Fruit fly (Drosophila melanogaster) whole organism, adult: ENCODE results near the gene HGTX.

Experiments
- CG11617 ChIP-seq: fragments of 200-800 bp; sonication (Bioruptor generic); optimal IDR thresholded peaks from 2 replicates; lab custom pipeline; 2017; ENCODE audit warnings: mild to moderate bottlenecking, missing biosample characterization, missing genetic modification reagents, missing genetic modification characterization
- CG12768 ChIP-seq: fragments of 200-800 bp; sonication (Bioruptor generic); optimal IDR thresholded peaks from 2 replicates; lab custom pipeline; 2017; ENCODE audit warnings: missing biosample characterization, missing genetic modification characterization, mild to moderate bottlenecking, moderate library complexity, missing genetic modification reagents
- CG14711 ChIP-seq: fragments of 200-800 bp; sonication (Bioruptor generic); optimal IDR thresholded peaks from 2 replicates; lab custom pipeline; 2018; ENCODE audit warnings: missing biosample characterization, mild to moderate bottlenecking, missing genetic modification characterization, moderate library complexity
- CG33017 ChIP-seq: fragments of 200-800 bp; sonication (Bioruptor generic); optimal IDR thresholded peaks from 2 replicates; lab custom pipeline; 2018; ENCODE audit warnings: missing biosample characterization, mild to moderate bottlenecking, missing genetic modification characterization, moderate library complexity
- CG5204 ChIP-seq: fragments of 200-800 bp; sonication (Bioruptor generic); optimal IDR thresholded peaks from 2 replicates; lab custom pipeline; 2016; ENCODE audit warnings: missing biosample characterization, missing genetic modification characterization
- CG7045 ChIP-seq: fragments of 200-800 bp; sonication (Bioruptor generic); optimal IDR thresholded peaks from 2 replicates; lab custom pipeline; 2017; ENCODE audit warnings: missing biosample characterization, mild to moderate bottlenecking, missing genetic modification characterization
- CG7101 ChIP-seq: fragments of 200-800 bp; sonication (Bioruptor generic); optimal IDR thresholded peaks from 2 replicates; lab custom pipeline; 2018; ENCODE audit warnings: missing biosample characterization, mild to moderate bottlenecking, missing genetic modification characterization, moderate library complexity
- Clk ChIP-seq: fragments of 200-800 bp; sonication (Bioruptor generic); optimal IDR thresholded peaks from 2 replicates; lab custom pipeline; 2017; ENCODE audit warnings: missing biosample characterization, missing genetic modification characterization
- Hr96 ChIP-seq: fragments of 200-800 bp; sonication (Bioruptor generic); optimal IDR thresholded peaks from 2 replicates; lab custom pipeline; 2016; ENCODE audit warnings: missing biosample characterization, missing genetic modification characterization
- Mnt ChIP-seq: fragments of 200-800 bp; sonication (Bioruptor generic); optimal IDR thresholded peaks from 2 replicates; lab custom pipeline; 2016; ENCODE audit warnings: missing biosample characterization, mild to moderate bottlenecking, missing genetic modification characterization
- bab1 ChIP-seq: fragments of 200-800 bp; sonication (Bioruptor generic); optimal IDR thresholded peaks from 3 replicates; lab custom pipeline; 2019; ENCODE audit warnings: missing biosample characterization, mild to moderate bottlenecking, missing genetic modification characterization, moderate library complexity
- cic ChIP-seq: fragments of 200-800 bp; sonication (Bioruptor generic); optimal IDR thresholded peaks from 2 replicates; lab custom pipeline; 2017; ENCODE audit warnings: missing biosample characterization, mild to moderate bottlenecking, missing genetic modification characterization, moderate library complexity
- kay ChIP-seq: fragments of 200-800 bp; sonication (Bioruptor generic); peaks from one replicate; lab custom pipeline; 2016; ENCODE audit warnings: missing biosample characterization, missing genetic modification characterization, borderline replicate concordance
- ovo ChIP-seq: fragments of 200-800 bp; sonication (Bioruptor generic); optimal IDR thresholded peaks from 2 replicates; lab custom pipeline; 2016; ENCODE audit warnings: missing biosample characterization, missing genetic modification characterization
- pad ChIP-seq: fragments of 200-800 bp; sonication (Bioruptor generic); optimal IDR thresholded peaks from 3 replicates; lab custom pipeline; 2017; ENCODE audit warnings: missing biosample characterization, missing genetic modification characterization, mild to moderate bottlenecking, moderate library complexity, missing genetic modification reagents
- tj ChIP-seq: fragments of 200-800 bp; sonication (Bioruptor generic); optimal IDR thresholded peaks from 3 replicates; lab custom pipeline; 2017; ENCODE audit warnings: missing biosample characterization, mild to moderate bottlenecking, missing genetic modification characterization, moderate library complexity
- toe ChIP-seq: fragments of 200-800 bp; sonication (Bioruptor generic); optimal IDR thresholded peaks from 2 replicates; lab custom pipeline; 2016; ENCODE audit warnings: missing biosample characterization, missing genetic modification characterization

The HGTX gene

dm6 chr3L:14624425-14625309 lies 25.3 kb upstream of the HGTX start:
- no peak for TF ChIP-seq CG33017
- TF ChIP-seq kay (GFP tag; lab: Kevin White, UChicago) = peak; percentile 67
- peak; percentile 33 for TF ChIP-seq ovo (GFP tag; lab: Kevin White, UChicago)
- no peak for TF ChIP-seq CG5204
- no peak for TF ChIP-seq CG14711 (tag; lab: Kevin White, UChicago)

- TF ChIP-seq CG14711 (tag; lab: Kevin White, UChicago) (peak; percentile 17), CG12768 (GFP tag; lab: Kevin White, UChicago) (no peak), bab1 (GFP tag; lab: Kevin White, UChicago) (peak; percentile 66), Hr96 (GFP tag; lab: Kevin White, UChicago) (no peak)
These were observed 23.1 kb upstream of the HGTX start, which contains the start of gene CG9628 for dm6 chr3L:14622457-14622899. Gene CG9628, plus strand, starts transcription at chr3L:14622796.

DNA sequence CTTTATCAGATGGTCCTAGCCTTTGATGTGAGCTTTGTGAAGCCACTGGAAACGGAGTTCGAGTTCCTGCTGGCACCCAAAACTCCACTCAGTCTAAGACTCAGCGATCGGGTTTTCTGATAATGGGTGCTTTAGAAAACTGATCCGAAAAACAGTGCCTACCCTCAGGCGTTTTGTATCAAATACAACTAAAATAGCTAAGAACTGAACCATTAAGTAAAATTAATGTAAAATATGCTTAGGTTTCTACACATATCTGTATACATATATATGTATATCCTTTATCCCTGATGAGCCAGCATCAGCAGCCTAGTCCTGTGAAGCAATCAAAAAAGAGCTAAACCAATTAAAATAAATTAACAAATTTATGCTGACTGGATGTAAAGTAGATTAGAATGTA lies 22.1 kb upstream of the HGTX start:
- peak; percentile 18 for TF ChIP-seq kay (GFP tag; lab: Kevin White, UChicago)
- no peak for TF ChIP-seq CG7101 (tag; lab: Kevin White, UChicago)

dm6 chr3L:14618942-14619341 lies 19.6 kb upstream of the HGTX start:
- no peak for TF ChIP-seq CG33017
- TF ChIP-seq toe = no peak

DNA sequence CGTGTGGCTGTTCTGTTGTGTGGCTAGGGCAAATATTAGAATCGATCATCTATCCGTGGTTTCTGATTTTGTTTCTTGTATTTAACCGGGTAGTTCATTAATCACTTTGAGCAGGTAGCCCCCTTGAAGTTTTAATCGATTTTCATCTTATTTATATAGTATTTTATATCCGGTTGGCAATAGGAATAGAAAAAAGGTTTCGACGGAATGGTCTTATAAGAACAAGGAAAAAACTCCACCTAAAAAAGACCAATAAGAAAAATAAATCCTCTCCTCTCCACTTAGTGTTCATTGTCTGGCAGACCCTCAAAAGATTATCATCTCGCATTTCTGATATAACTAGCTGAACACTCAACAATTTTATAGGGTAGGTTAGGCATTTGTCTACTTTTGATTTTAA lies 19.1 kb upstream of the HGTX start:
- TF ChIP-seq ovo (GFP tag; lab: Kevin White, UChicago) = no peak
- no peak for TF ChIP-seq CG7045 (GFP tag; lab: Kevin White, UChicago)
- no peak for TF ChIP-seq CG14711 (tag; lab: Kevin White, UChicago)
- TF ChIP-seq kay (GFP tag; lab: Kevin White, UChicago) = no peak
- no peak for TF ChIP-seq CG12768 (GFP tag; lab: Kevin White, UChicago)
- no peak for TF ChIP-seq CG5204
- TF ChIP-seq Mnt (GFP tag; lab: Kevin White, UChicago) = no peak
- TF ChIP-seq bab1 (GFP tag; lab: Kevin White, UChicago) = no peak
- no peak for TF ChIP-seq pad (GFP tag; lab: Kevin White, UChicago)
- TF ChIP-seq CG33017 = no peak
- no peak for TF ChIP-seq tj
- no peak for TF ChIP-seq CG7101 (tag; lab: Kevin White, UChicago)
- no peak for TF ChIP-seq CG11617 (GFP tag; lab: Kevin White, UChicago)

DNA sequence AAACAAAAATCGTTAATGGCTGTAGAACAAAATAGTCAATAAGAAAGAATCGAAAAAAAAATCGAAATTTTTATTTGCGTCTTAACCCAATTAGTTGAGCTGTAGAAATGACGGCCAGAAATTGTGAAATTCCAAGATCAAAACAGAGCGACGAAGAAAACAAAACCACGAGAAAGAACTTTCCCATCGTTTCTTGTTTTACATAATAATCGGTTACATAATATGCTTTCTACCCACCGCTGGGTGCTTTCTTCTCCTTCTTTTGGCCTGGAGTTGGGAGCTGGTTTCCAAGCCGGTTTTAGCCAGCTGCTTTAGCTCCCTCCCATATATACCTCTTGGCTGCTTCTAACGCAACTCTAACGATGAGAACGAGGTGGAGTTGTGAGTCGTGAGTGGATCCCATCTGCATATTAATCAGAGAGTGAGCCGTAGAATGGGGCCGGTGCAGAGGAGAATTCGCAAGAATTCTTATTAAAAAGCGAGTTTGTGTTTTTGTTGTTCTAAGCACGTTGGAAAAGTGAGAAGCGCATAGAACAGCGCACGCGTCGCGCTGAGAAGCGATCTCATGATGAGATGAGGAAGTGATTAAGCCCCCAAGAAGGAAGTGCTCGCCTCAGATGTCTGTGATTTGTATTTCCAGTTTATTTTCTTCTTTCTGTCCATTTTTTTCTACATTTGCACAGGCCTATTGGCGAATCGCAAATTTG lies 18.3 kb upstream of the HGTX start:
- no peak for TF ChIP-seq kay (GFP tag; lab: Kevin White, UChicago)
- no peak for TF ChIP-seq pad (GFP tag; lab: Kevin White, UChicago)
- TF ChIP-seq ovo (GFP tag; lab: Kevin White, UChicago) = no peak
- no peak for TF ChIP-seq Clk (GFP tag; lab: Kevin White, UChicago)
- no peak for TF ChIP-seq CG11617 (GFP tag; lab: Kevin White, UChicago)
- no peak for TF ChIP-seq Mnt (GFP tag; lab: Kevin White, UChicago)
- no peak for TF ChIP-seq cic (GFP tag; lab: Kevin White, UChicago)

- peak; percentile 91 for TF ChIP-seq tj
- no peak for TF ChIP-seq pad (GFP tag; lab: Kevin White, UChicago)
- peak; percentile 28 for TF ChIP-seq bab1 (GFP tag; lab: Kevin White, UChicago)
These were observed 17.0 kb upstream of the HGTX start for dm6 chr3L:14616085-14617026.

DNA sequence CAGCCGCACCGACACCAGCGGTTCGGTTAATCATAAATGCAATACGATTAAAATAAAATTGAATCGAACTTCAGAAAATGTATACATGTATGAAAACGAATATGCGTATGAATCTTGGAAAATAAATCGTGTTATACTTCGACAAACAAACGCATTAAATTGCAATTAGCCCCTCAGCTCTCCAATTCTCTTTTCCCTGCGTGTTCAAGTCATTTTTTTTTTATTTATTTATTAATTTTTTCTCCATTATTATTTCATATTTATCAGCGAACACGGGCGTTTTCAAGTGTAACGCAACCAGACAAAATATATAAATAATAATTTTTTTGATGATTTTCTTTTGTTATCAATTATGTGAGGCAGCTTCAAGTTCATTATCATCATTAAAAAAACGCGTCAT lies 15.8 kb upstream of the HGTX start:
- no peak for TF ChIP-seq CG7101 (tag; lab: Kevin White, UChicago)
- no peak for TF ChIP-seq Clk (GFP tag; lab: Kevin White, UChicago)
- TF ChIP-seq pad (GFP tag; lab: Kevin White, UChicago) = no peak
- no peak for TF ChIP-seq kay (GFP tag; lab: Kevin White, UChicago)
- no peak for TF ChIP-seq CG5204
- TF ChIP-seq Hr96 (GFP tag; lab: Kevin White, UChicago) = no peak
- no peak for TF ChIP-seq bab1 (GFP tag; lab: Kevin White, UChicago)
- no peak for TF ChIP-seq CG33017
- no peak for TF ChIP-seq Mnt (GFP tag; lab: Kevin White, UChicago)
- no peak for TF ChIP-seq cic (GFP tag; lab: Kevin White, UChicago)
- no peak for TF ChIP-seq CG12768 (GFP tag; lab: Kevin White, UChicago)
- TF ChIP-seq tj = no peak
- no peak for TF ChIP-seq ovo (GFP tag; lab: Kevin White, UChicago)
- no peak for TF ChIP-seq toe
